Fruit fly (Drosophila melanogaster): ENCODE data around the gene dbe.

dbe gene

dm6 chr2L:827516-828362 lies 41.9 kb downstream of the dbe start:
- TF ChIP-seq D1 (tag; optimal IDR thresholded peaks at IDR 0.05), result no peak
- TF ChIP-seq EcR (GFP tag; optimal IDR thresholded peaks at IDR 0.05), result peak; percentile 27
- TF ChIP-seq CG9948 (tag; optimal IDR thresholded peaks at IDR 0.05), result peak; percentile 26
- TF ChIP-seq CG8301 (tag; optimal IDR thresholded peaks at IDR 0.05), result no peak
- TF ChIP-seq Ets98B (GFP tag; IDR thresholded peaks at IDR 0.05), result 0 out of 2 replicates have a peak, but pooled peaks have one; percentile 8
- no peak for TF ChIP-seq CG32121 (GFP tag; IDR thresholded peaks at IDR 0.05)
- peak; percentile 23 for TF ChIP-seq CG15710 (tag; optimal IDR thresholded peaks at IDR 0.05)
- TF ChIP-seq CG13204 (GFP tag; optimal IDR thresholded peaks at IDR 0.05), result no peak

- TF ChIP-seq fd96Ca (GFP tag; IDR thresholded peaks at IDR 0.05) (no peak), CG8159 (tag; optimal IDR thresholded peaks at IDR 0.05) (no peak), CG8301 (tag; optimal IDR thresholded peaks at IDR 0.05) (no peak), CG34367 (tag; optimal IDR thresholded peaks at IDR 0.05) (no peak), CG13204 (GFP tag; optimal IDR thresholded peaks at IDR 0.05) (no peak), CG4496 (GFP tag; IDR thresholded peaks at IDR 0.05) (no peak), CG12605 (GFP tag; IDR thresholded peaks at IDR 0.05) (0 out of 2 replicates have a peak, but pooled peaks have one; percentile 18), EcR (GFP tag; optimal IDR thresholded peaks at IDR 0.05) (no peak)
Measured at dm6 chr2L:827049-827448, 42.6 kb downstream of the dbe start.

dm6 chr2L:826388-826787 lies 43.3 kb downstream of the dbe start:
- TF ChIP-seq CG8301 (tag; optimal IDR thresholded peaks at IDR 0.05) (no peak), Snoo (tag; optimal IDR thresholded peaks at IDR 0.05) (no peak), CG15710 (tag; optimal IDR thresholded peaks at IDR 0.05) (no peak), CG14655 (GFP tag; optimal IDR thresholded peaks at IDR 0.05) (no peak), gl (tag; optimal IDR thresholded peaks at IDR 0.05) (no peak)

dm6 chr2L:825768-826263 lies 43.8 kb downstream of the dbe start, which contains the start of the genes CG3862 and dock:
Gene CG3862, minus strand, starts transcription at chr2L:825861.
Gene dock, plus strand, starts transcription at chr2L:825969.
- no peak for TF ChIP-seq CG10348 (GFP tag; IDR thresholded peaks at IDR 0.05)
- TF ChIP-seq EcR (GFP tag; optimal IDR thresholded peaks at IDR 0.05), result peak; percentile 92
- TF ChIP-seq CG8159 (tag; optimal IDR thresholded peaks at IDR 0.05), result peak; percentile 32
- peak; percentile 58 for TF ChIP-seq CG4496 (GFP tag; IDR thresholded peaks at IDR 0.05)
- no peak for TF ChIP-seq Pif1A (GFP tag; optimal IDR thresholded peaks at IDR 0.05)
- TF ChIP-seq fd96Ca (GFP tag; IDR thresholded peaks at IDR 0.05), result peak; percentile 55; the same call in 2 of the 3 replicates
- peak; percentile 23 for TF ChIP-seq CG15710 (tag; optimal IDR thresholded peaks at IDR 0.05)
- TF ChIP-seq gl (tag; optimal IDR thresholded peaks at IDR 0.05), result peak; percentile 2
- no peak for TF ChIP-seq CG8301 (tag; optimal IDR thresholded peaks at IDR 0.05)
- TF ChIP-seq Snoo (tag; optimal IDR thresholded peaks at IDR 0.05), result peak; percentile 4
- TF ChIP-seq CG34367 (tag; optimal IDR thresholded peaks at IDR 0.05), result no peak
- peak; percentile 50; the same call in 1 of the 2 replicates for TF ChIP-seq Ets98B (GFP tag; IDR thresholded peaks at IDR 0.05)
- 0 out of 2 replicates have a peak, but pooled peaks have one; percentile 23 for TF ChIP-seq CG12605 (GFP tag; IDR thresholded peaks at IDR 0.05)

dm6 chr2L:821986-822711 lies 47.5 kb downstream of the dbe start:
- TF ChIP-seq CG8159 (tag; optimal IDR thresholded peaks at IDR 0.05) (peak; percentile 88), CG34367 (tag; optimal IDR thresholded peaks at IDR 0.05) (no peak)

dm6 chr2L:821242-821985 lies 48.2 kb downstream of the dbe start, which contains the start of gene CG3662:
Gene CG3662, plus strand, starts transcription at chr2L:821289.
- 0 out of 3 replicates have a peak, but pooled peaks have one; percentile 36 for TF ChIP-seq CG4496 (GFP tag; IDR thresholded peaks at IDR 0.05)
- no peak for TF ChIP-seq Pif1B (GFP tag; optimal IDR thresholded peaks at IDR 0.05)
- TF ChIP-seq CG34367 (tag; optimal IDR thresholded peaks at IDR 0.05), result no peak
- TF ChIP-seq Pif1A (GFP tag; optimal IDR thresholded peaks at IDR 0.05), result no peak
- no peak for TF ChIP-seq Snoo (tag; optimal IDR thresholded peaks at IDR 0.05)

All from whole organism, pupa.